Fruit fly (Drosophila melanogaster): ENCODE results near the gene CIA30.
A peak's percentile ranks its signal among the peaks of the same experiment; 100 is the strongest.

DNA sequence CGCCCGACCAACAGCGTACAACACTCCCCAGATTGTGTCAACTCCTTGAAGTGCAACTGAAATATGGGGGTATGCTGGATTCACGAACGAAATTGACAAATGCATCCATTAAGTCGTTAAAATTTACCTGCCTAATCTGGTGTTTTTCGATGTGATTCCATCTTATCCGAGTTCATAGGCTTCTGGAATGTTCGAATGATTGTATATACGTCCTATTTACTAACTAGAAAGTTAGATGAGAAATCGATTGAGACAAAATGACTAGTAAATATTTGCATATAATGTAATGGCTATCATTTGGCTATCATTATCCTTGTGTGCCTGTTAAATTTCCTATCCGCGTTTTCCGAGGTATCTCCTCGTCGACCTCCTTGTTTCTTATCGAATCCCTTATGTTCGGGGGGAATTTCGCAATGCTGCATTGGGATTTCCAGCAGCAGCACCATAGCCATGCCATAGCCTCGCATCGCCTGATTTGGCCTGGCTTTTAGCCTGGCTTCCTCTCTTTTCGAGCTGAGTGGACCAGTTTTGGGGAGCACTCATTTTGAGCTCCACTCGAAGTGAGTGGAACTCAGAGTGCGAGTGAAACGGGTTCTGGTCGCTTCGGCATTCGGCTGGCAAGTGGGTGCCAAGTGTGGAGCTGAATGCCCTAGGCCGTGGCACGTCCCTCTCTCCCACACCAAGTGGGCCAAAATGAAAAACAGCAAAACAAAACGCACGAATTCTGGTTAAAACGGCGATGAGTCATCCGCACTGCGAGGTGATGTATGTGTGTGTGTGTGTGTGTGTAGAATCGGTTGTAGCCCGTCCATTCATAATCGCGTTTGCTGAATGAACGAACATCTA lies 41.6 kb downstream of the CIA30 start:
- TF ChIP-seq CG15336 (GFP tag; IDR thresholded peaks at IDR 0.05) (no peak), acj6 (GFP tag; optimal IDR thresholded peaks at IDR 0.05) (peak; percentile 50), CG11294 (GFP tag; IDR thresholded peaks at IDR 0.05) (no peak), CG9139 (GFP tag; optimal IDR thresholded peaks at IDR 0.05) (peak; percentile 22), Hr4 (GFP tag; optimal IDR thresholded peaks at IDR 0.05) (peak; percentile 39), CG16779 (tag; optimal IDR thresholded peaks at IDR 0.05) (no peak), CG6854 (GFP tag; optimal IDR thresholded peaks at IDR 0.05) (no peak), svp (GFP tag) (peak; percentile 83), Hr39 (GFP tag; optimal IDR thresholded peaks at IDR 0.05) (peak; percentile 76), Blimp-1 (GFP tag; optimal IDR thresholded peaks at IDR 0.05) (peak; percentile 36), Gug (GFP tag; IDR thresholded peaks at IDR 0.05) (no peak), salr (GFP tag; optimal IDR thresholded peaks at IDR 0.05) (peak in 1 of 2 experiments; percentile 26), CG8632 (GFP tag; optimal IDR thresholded peaks at IDR 0.05) (peak; percentile 56), Sox15 (GFP tag; optimal IDR thresholded peaks at IDR 0.05) (peak; percentile 23)

All from whole organism, prepupa.